Worm (Caenorhabditis elegans) whole organism, L3 larva: Measurements from ENCODE around the gene nhr-288.

ENCODE experiments used
- R02D3.7 ChIP-seq: fragments of 150-350 bp; optimal IDR thresholded peaks from 2 replicates; lab custom pipeline; 2014; ENCODE audit warnings: missing biosample characterization, missing genetic modification characterization
- aly-2 ChIP-seq: fragments of 150-350 bp; optimal IDR thresholded peaks from 2 replicates; lab custom pipeline; 2014; ENCODE audit warnings: missing biosample characterization, missing genetic modification characterization
- ama-1 ChIP-seq: fragments of 150-350 bp; optimal IDR thresholded peaks from 2 replicates; lab custom pipeline; 2018
- ceh-16 ChIP-seq: sonication (generic microtip); optimal IDR thresholded peaks from 2 replicates; lab custom pipeline; 2017; ENCODE audit warnings: missing biosample characterization, missing genetic modification characterization
- ceh-28 ChIP-seq: fragments of 150-350 bp; optimal IDR thresholded peaks from 2 replicates; lab custom pipeline; 2014; ENCODE audit warnings: missing biosample characterization, missing genetic modification reagents, missing genetic modification characterization
- ceh-82 ChIP-seq: fragments of 150-350 bp; optimal IDR thresholded peaks from 2 replicates; lab custom pipeline; 2014; ENCODE audit warnings: missing biosample characterization, missing genetic modification characterization
- ceh-9 ChIP-seq: sonication (generic microtip); optimal IDR thresholded peaks from 2 replicates; lab custom pipeline; 2018; ENCODE audit warnings: missing biosample characterization, missing genetic modification characterization
- daf-12 ChIP-seq: fragments of 150-350 bp; optimal IDR thresholded peaks from 2 replicates; lab custom pipeline; 2014; ENCODE audit warnings: missing biosample characterization, missing genetic modification reagents, missing genetic modification characterization
- egl-27 ChIP-seq: sonication (generic microtip); optimal IDR thresholded peaks from 4 replicates; lab custom pipeline; 2017; ENCODE audit warnings: missing biosample characterization, missing genetic modification reagents, missing genetic modification characterization
- elt-2 ChIP-seq: sonication (generic microtip); optimal IDR thresholded peaks from 2 replicates; lab custom pipeline; 2016; ENCODE audit warnings: missing genetic modification reagents, mild to moderate bottlenecking, missing genetic modification characterization, missing compliant biosample characterization
- elt-3 ChIP-seq, 3 experiments: fragments of 150-350 bp in 1 of 3; sonication (generic microtip) in 2 of 3; optimal IDR thresholded peaks; 2 replicates in 2 of 3; 4 replicates in 1 of 3; lab custom pipeline; 2014 to 2017; ENCODE audit warnings: missing biosample characterization in 3 of 3, missing genetic modification characterization in 3 of 3
- eor-1 ChIP-seq, 2 experiments: fragments of 150-350 bp; optimal IDR thresholded peaks; 2 replicates each; lab custom pipeline; 2014 to 2018; ENCODE audit warnings: missing biosample characterization in 2 of 2, missing genetic modification characterization in 2 of 2
- fkh-2 ChIP-seq: fragments of 150-350 bp; optimal IDR thresholded peaks from 2 replicates; lab custom pipeline; 2014; ENCODE audit warnings: missing biosample characterization, missing genetic modification reagents, missing genetic modification characterization
- fos-1 ChIP-seq: fragments of 150-350 bp; optimal IDR thresholded peaks from 2 replicates; lab custom pipeline; 2014; ENCODE audit warnings: missing biosample characterization, missing genetic modification characterization
- hmg-11 ChIP-seq: sonication (generic microtip); optimal IDR thresholded peaks from 2 replicates; lab custom pipeline; 2016; ENCODE audit warnings: missing genetic modification characterization, missing compliant biosample characterization
- jun-1 ChIP-seq: fragments of 150-350 bp; optimal IDR thresholded peaks from 2 replicates; lab custom pipeline; 2014; ENCODE audit warnings: missing biosample characterization, missing genetic modification reagents, missing genetic modification characterization
- lin-15B ChIP-seq: fragments of 150-350 bp; optimal IDR thresholded peaks from 2 replicates; lab custom pipeline; 2014; ENCODE audit warnings: missing biosample characterization, missing genetic modification characterization
- lin-39 ChIP-seq: fragments of 150-350 bp; optimal IDR thresholded peaks from 2 replicates; lab custom pipeline; 2018; ENCODE audit warnings: missing biosample characterization, missing genetic modification reagents, missing genetic modification characterization
- mml-1 ChIP-seq: fragments of 150-350 bp; sonication (generic microtip); optimal IDR thresholded peaks from 3 replicates; lab custom pipeline; 2014; ENCODE audit warnings: missing biosample characterization, missing genetic modification characterization
- nfya-1 ChIP-seq: sonication (generic microtip); optimal IDR thresholded peaks from 2 replicates; lab custom pipeline; 2017; ENCODE audit warnings: missing genetic modification characterization, mild to moderate bottlenecking, missing compliant biosample characterization, antibody characterized with exemption, moderate library complexity; ENCODE audit not compliant: insufficient read depth
- nhr-11 ChIP-seq: fragments of 150-350 bp; optimal IDR thresholded peaks from 2 replicates; lab custom pipeline; 2014; ENCODE audit warnings: missing biosample characterization, missing genetic modification characterization
- nhr-12 ChIP-seq: fragments of 150-350 bp; optimal IDR thresholded peaks from 2 replicates; lab custom pipeline; 2014; ENCODE audit warnings: missing biosample characterization, missing genetic modification characterization
- nhr-23 ChIP-seq: fragments of 150-350 bp; optimal IDR thresholded peaks from 2 replicates; lab custom pipeline; 2014; ENCODE audit warnings: missing biosample characterization, missing genetic modification reagents, missing genetic modification characterization
- nhr-237 ChIP-seq: fragments of 150-350 bp; optimal IDR thresholded peaks from 2 replicates; lab custom pipeline; 2014; ENCODE audit warnings: missing biosample characterization, missing genetic modification characterization
- nhr-25 ChIP-seq: sonication (generic microtip); optimal IDR thresholded peaks from 2 replicates; lab custom pipeline; 2017; ENCODE audit warnings: missing biosample characterization, missing genetic modification characterization
- nhr-28 ChIP-seq: fragments of 150-350 bp; optimal IDR thresholded peaks from 2 replicates; lab custom pipeline; 2014; ENCODE audit warnings: missing biosample characterization, missing genetic modification characterization
- nhr-43 ChIP-seq: sonication (generic microtip); optimal IDR thresholded peaks from 2 replicates; lab custom pipeline; 2016; ENCODE audit warnings: mild to moderate bottlenecking, missing genetic modification characterization, missing compliant biosample characterization; ENCODE audit not compliant: poor library complexity, severe bottlenecking
- pha-4 ChIP-seq: fragments of 150-350 bp; optimal IDR thresholded peaks from 2 replicates; lab custom pipeline; 2014; ENCODE audit warnings: missing biosample characterization, missing genetic modification reagents, missing genetic modification characterization
- pqm-1 ChIP-seq: fragments of 150-350 bp; optimal IDR thresholded peaks from 2 replicates; lab custom pipeline; 2017; ENCODE audit warnings: missing biosample characterization, missing genetic modification characterization, inconsistent platforms
- sea-2 ChIP-seq: fragments of 150-350 bp; sonication (generic microtip); optimal IDR thresholded peaks from 4 replicates; lab custom pipeline; 2014; ENCODE audit warnings: missing biosample characterization, missing genetic modification reagents, missing genetic modification characterization
- snpc-4 ChIP-seq: fragments of 150-350 bp; optimal IDR thresholded peaks from 2 replicates; lab custom pipeline; 2014; ENCODE audit warnings: missing biosample characterization, missing genetic modification characterization
- unc-39 ChIP-seq: sonication (generic microtip); optimal IDR thresholded peaks from 4 replicates; lab custom pipeline; 2017; ENCODE audit warnings: missing biosample characterization, missing genetic modification characterization
- unc-62 ChIP-seq: fragments of 150-350 bp; sonication (generic microtip); optimal IDR thresholded peaks from 4 replicates; lab custom pipeline; 2014; ENCODE audit warnings: missing biosample characterization, missing genetic modification reagents, missing genetic modification characterization
- zag-1 ChIP-seq: fragments of 150-350 bp; optimal IDR thresholded peaks from 2 replicates; lab custom pipeline; 2014; ENCODE audit warnings: missing biosample characterization, missing genetic modification characterization
- ztf-11 ChIP-seq: fragments of 150-350 bp; optimal IDR thresholded peaks from 2 replicates; lab custom pipeline; 2014; ENCODE audit warnings: missing biosample characterization, missing genetic modification characterization
- ztf-4 ChIP-seq: fragments of 150-350 bp; optimal IDR thresholded peaks from 2 replicates; lab custom pipeline; 2014; ENCODE audit warnings: missing biosample characterization, missing genetic modification characterization

The nhr-288 gene

DNA sequence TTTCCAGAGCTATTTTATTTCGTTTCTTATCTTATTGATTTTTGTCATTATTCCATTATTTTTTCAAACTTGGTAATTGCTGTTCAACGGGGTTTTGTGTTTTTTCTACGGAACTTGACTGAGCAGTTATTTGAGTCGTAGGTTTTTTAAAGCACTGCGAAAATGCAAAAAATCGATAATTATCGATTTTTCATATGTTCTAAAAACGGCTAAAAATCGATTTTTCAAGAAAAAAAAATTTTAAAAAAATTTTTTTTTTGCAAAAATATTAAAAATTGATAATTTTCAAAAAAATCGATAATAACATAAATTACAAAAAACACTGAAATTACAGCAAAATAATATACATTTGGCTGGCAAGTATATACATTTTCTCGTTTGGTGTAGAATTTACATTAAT lies 6.9 kb downstream of the nhr-288 start:
- TF ChIP-seq ceh-28 (tag; lab: Kevin White, UChicago), result peak; percentile 84
- TF ChIP-seq hmg-11 (tag; lab: Kevin White, UChicago), result no peak
- TF ChIP-seq nfya-1, result no peak

DNA sequence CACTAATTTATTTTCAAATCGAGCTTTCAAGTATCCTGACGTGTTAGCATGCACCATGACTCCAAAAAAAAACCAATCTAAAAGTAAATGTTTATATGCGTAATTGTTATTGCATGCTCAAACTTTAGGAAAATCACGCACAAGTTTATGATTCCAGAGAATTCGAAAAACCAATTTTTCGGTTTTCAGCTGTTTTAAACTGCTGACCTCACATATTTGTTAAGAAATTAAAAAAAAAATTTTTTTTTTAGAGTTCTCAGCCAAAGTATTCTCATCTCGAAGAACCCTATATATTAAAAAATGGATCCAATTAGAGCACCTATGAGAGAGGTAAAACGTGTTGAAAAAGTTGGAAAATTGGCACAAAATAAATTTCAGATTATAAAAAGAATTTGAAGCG lies 8.3 kb downstream of the nhr-288 start, which contains the start of gene Y51A2B.2:
Gene Y51A2B.2, plus strand, starts transcription at position 301 of the 400 bp plus-strand sequence.
- TF ChIP-seq egl-27 (tag; lab: Kevin White, UChicago) (no peak), pqm-1 (tag; lab: Kevin White, UChicago) (no peak), nhr-28 (tag; lab: Kevin White, UChicago) (no peak), sea-2 (GFP tag; lab: Kevin White, UChicago) (no peak), lin-39 (tag; lab: Kevin White, UChicago) (no peak), unc-39 (tag; lab: Kevin White, UChicago) (no peak), ceh-16 (tag; lab: Kevin White, UChicago) (no peak), snpc-4 (tag; lab: Kevin White, UChicago) (no peak), ceh-9 (tag; lab: Kevin White, UChicago) (no peak), nhr-237 (no peak), elt-2 (tag; lab: Kevin White, UChicago) (no peak), nhr-43 (no peak), lin-15B (tag; lab: Kevin White, UChicago) (no peak), nhr-11 (tag; lab: Kevin White, UChicago) (no peak), R02D3.7 (tag; lab: Kevin White, UChicago) (no peak)
- TF ChIP-seq, all 47 proteins: peak for 0

DNA sequence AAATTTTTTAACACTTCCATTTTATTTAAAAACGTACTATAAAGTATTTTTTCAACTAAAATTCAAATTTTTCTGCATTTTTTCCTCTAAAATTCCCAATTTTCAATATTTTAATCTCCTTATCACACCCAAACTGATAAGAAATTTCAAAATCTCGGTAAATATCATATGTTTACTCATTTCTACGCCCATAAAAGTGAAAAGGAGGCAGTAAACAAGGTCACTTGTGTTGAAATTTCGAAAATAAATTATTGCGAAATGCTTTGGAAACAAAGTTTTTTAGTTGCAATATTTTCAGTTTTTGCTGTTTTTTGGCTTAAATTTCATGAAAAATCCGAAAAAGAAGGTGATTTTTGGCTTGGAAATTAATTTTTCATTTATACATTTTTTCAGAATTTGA lies 10.9 kb downstream of the nhr-288 start, which contains the start of gene C08E8.4:
Gene C08E8.4, plus strand, starts transcription at position 268 of the 400 bp plus-strand sequence.
- TF ChIP-seq nhr-28 (tag; lab: Kevin White, UChicago), result no peak
- TF ChIP-seq ztf-4, result no peak
- peak; percentile 28 for TF ChIP-seq jun-1 (tag; lab: Kevin White, UChicago)
- TF ChIP-seq unc-62, result no peak
- TF ChIP-seq lin-15B (tag; lab: Kevin White, UChicago), result no peak
- TF ChIP-seq ama-1 (lab: Kevin White, UChicago), result no peak
- peak; percentile 80 for TF ChIP-seq pqm-1 (tag; lab: Kevin White, UChicago)
- peak; percentile 67 for TF ChIP-seq elt-2 (tag; lab: Kevin White, UChicago)
- TF ChIP-seq nhr-23 (tag; lab: Kevin White, UChicago), result no peak
- TF ChIP-seq zag-1 (tag; lab: Kevin White, UChicago), result no peak
- TF ChIP-seq fos-1 (tag; lab: Kevin White, UChicago), result no peak
- no peak for TF ChIP-seq nhr-12
- TF ChIP-seq ceh-16 (tag; lab: Kevin White, UChicago), result no peak
- TF ChIP-seq sea-2 (GFP tag; lab: Kevin White, UChicago), result no peak
- no peak for TF ChIP-seq fkh-2 (tag; lab: Kevin White, UChicago)
- TF ChIP-seq pha-4, result peak; percentile 75
- no peak for TF ChIP-seq lin-39 (tag; lab: Kevin White, UChicago)
- no peak for TF ChIP-seq mml-1 (tag; lab: Kevin White, UChicago)
- no peak for TF ChIP-seq ceh-82 (tag; lab: Kevin White, UChicago)
- TF ChIP-seq ztf-11 (tag; lab: Kevin White, UChicago), result no peak
- no peak for TF ChIP-seq eor-1 (tag; optimal IDR thresholded peaks at IDR 0.05; lab: Kevin White, UChicago)

DNA sequence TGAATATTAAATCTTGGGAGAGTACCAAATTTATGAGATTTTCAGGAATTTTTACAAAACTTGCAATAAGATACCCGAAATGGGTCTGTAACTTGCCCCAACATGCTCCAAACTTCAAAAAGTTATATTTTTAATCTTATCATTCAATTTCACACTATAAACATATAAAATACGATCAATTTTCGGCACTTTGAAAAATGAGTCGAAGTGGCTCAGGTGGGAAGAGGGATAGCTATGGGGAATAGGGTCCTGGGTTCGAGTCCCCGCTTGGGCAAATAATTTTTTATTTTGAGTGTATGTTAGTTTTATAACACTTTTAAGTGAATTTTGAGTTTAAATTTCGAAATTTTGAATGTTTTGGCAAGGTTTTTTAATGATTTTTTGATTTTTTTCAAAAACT lies 11.5 kb downstream of the nhr-288 start:
- no peak for TF ChIP-seq ceh-82 (tag; lab: Kevin White, UChicago)
- no peak for TF ChIP-seq nhr-25 (tag; lab: Kevin White, UChicago)
- no peak for TF ChIP-seq pha-4
- TF ChIP-seq ceh-9 (tag; lab: Kevin White, UChicago), result no peak
- TF ChIP-seq lin-39 (tag; lab: Kevin White, UChicago), result no peak
- no peak for TF ChIP-seq nfya-1
- TF ChIP-seq lin-15B (tag; lab: Kevin White, UChicago), result no peak
- no peak for TF ChIP-seq daf-12
- no peak for TF ChIP-seq elt-3 (tag; optimal IDR thresholded peaks at IDR 0.05; lab: Kevin White, UChicago)
- TF ChIP-seq ceh-28 (tag; lab: Kevin White, UChicago), result no peak
- no peak for TF ChIP-seq jun-1 (tag; lab: Kevin White, UChicago)
- no peak for TF ChIP-seq ama-1 (lab: Kevin White, UChicago)
- no peak for TF ChIP-seq nhr-12
- TF ChIP-seq aly-2 (tag; lab: Kevin White, UChicago), result no peak
